Worm (Caenorhabditis elegans) whole organism, L4 larva: Measurements from ENCODE around the gene 2L52.1.

Source experiments
- aly-2 ChIP-seq: sonication (generic microtip); optimal IDR thresholded peaks from 2 replicates; lab custom pipeline; 2018; ENCODE audit warnings: missing biosample characterization, missing genetic modification characterization
- ceh-82 ChIP-seq: sonication (generic microtip); optimal IDR thresholded peaks from 2 replicates; lab custom pipeline; 2017; ENCODE audit warnings: missing biosample characterization, missing genetic modification characterization
- egl-27 ChIP-seq: sonication (generic microtip); optimal IDR thresholded peaks from 3 replicates; lab custom pipeline; 2017; ENCODE audit warnings: missing biosample characterization, missing genetic modification reagents, missing genetic modification characterization
- lsy-2 ChIP-seq, 2 experiments: fragments of 150-350 bp in 1 of 2; sonication (generic microtip) in 1 of 2; optimal IDR thresholded peaks; 2 replicates each; lab custom pipeline; 2014 to 2017; ENCODE audit warnings: missing biosample characterization in 2 of 2, missing genetic modification characterization in 2 of 2
- nhr-41 ChIP-seq: fragments of 200-800 bp; sonication (Bioruptor generic); IDR thresholded peaks from 2 replicates; pipeline ENCODE4 v1.3.6; 2022; ENCODE audit warnings: missing genetic modification reagents, missing genetic modification characterization, missing compliant biosample characterization
- pqm-1 ChIP-seq: sonication (generic microtip); optimal IDR thresholded peaks from 2 replicates; lab custom pipeline; 2017; ENCODE audit warnings: missing biosample characterization, missing genetic modification characterization
- spr-3 ChIP-seq: fragments of 200-800 bp; sonication (Bioruptor generic); optimal IDR thresholded peaks from 2 replicates; lab custom pipeline; 2018; ENCODE audit warnings: mild to moderate bottlenecking, missing genetic modification characterization, missing compliant biosample characterization
- unc-39 ChIP-seq: sonication (generic microtip); optimal IDR thresholded peaks from 2 replicates; lab custom pipeline; 2017; ENCODE audit warnings: missing biosample characterization, missing genetic modification characterization
- ztf-11 ChIP-seq: fragments of 150-350 bp; optimal IDR thresholded peaks from 2 replicates; lab custom pipeline; 2014; ENCODE audit warnings: missing biosample characterization, missing genetic modification characterization

ce11 chrII:23025-23424 lies 21.4 kb downstream of the 2L52.1 start, which contains the start of gene sqt-2:
- no peak for TF ChIP-seq nhr-41 (GFP tag; lab: Robert Waterston, UW)
- no peak for TF ChIP-seq ztf-11 (tag; lab: Kevin White, UChicago)
- TF ChIP-seq egl-27 (tag; lab: Kevin White, UChicago), result no peak
- TF ChIP-seq aly-2 (tag; lab: Kevin White, UChicago), result no peak
- TF ChIP-seq lsy-2 (tag; optimal IDR thresholded peaks at IDR 0.05; lab: Kevin White, UChicago), result no peak
- no peak for TF ChIP-seq spr-3 (GFP tag; lab: Kevin White, UChicago)
- TF ChIP-seq pqm-1 (tag; lab: Kevin White, UChicago), result no peak
- no peak for TF ChIP-seq ceh-82
- no peak for TF ChIP-seq unc-39
